Worm (Caenorhabditis elegans): Measurements from ENCODE around the gene Y38C1AA.19.

DNA sequence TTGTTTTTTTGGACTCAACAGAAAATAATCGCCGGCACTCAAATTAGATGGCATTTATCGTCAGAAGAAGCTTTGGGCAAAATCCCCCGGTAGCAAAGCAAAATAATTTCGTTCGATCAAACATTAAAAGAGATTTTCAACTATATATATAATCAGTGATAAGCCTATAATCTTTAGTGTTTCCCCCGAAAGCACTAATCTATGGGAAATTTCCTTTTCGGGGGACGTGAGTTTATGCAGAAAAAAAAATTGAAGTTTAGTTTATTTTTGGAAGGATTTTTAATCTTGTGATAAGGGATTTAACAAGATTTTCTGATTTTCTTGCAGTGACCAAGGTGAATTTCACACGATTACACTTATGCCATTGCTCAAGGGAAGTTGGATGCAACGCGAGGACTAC is 26.0 kb upstream of the Y38C1AA.19 start:
- TF ChIP-seq ztf-23 (GFP tag; IDR thresholded peaks at IDR 0.05) (no peak), tab-1 (GFP tag; IDR thresholded peaks at IDR 0.05) (no peak)
